Fruit fly (Drosophila melanogaster): ENCODE data around the gene puc.

DNA sequence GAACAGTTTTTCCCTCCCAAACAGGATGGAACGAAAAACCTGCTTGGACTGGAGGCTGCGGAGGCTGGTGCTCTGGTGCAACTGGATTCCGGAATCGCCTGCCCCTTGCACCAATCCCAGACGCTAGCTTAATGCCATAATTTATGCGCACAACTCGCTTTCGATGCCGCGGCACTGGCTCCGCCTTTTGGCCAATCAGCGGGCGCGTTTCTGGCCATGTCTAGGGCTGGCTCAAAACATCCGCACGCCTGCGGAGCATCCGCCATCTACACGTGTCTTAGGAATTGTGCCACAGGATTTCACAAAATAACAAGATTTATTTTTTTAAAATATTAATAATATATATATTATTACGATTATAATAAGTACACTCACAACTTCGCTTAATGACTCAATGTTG is 29.4 kb downstream of the puc start:
- TF ChIP-seq CG33017 (tag; optimal IDR thresholded peaks at IDR 0.05), result no peak
- TF ChIP-seq kay (GFP tag; ENCODE audit: borderline replicate concordance), result no peak
- TF ChIP-seq bab1 (GFP tag; optimal IDR thresholded peaks at IDR 0.05), result no peak
- no peak for TF ChIP-seq Clk (GFP tag; optimal IDR thresholded peaks at IDR 0.05)
- TF ChIP-seq CG7045 (GFP tag; optimal IDR thresholded peaks at IDR 0.05), result no peak
- TF ChIP-seq pad (GFP tag; optimal IDR thresholded peaks at IDR 0.05), result no peak
- TF ChIP-seq CG12768 (GFP tag; optimal IDR thresholded peaks at IDR 0.05), result no peak
- TF ChIP-seq CG7101 (tag; optimal IDR thresholded peaks at IDR 0.05), result no peak
- no peak for TF ChIP-seq CG1620 (GFP tag; optimal IDR thresholded peaks at IDR 0.05)
- TF ChIP-seq toe (GFP tag; optimal IDR thresholded peaks at IDR 0.05), result no peak
- TF ChIP-seq cic (GFP tag; optimal IDR thresholded peaks at IDR 0.05), result no peak
- no peak for TF ChIP-seq Crg-1 (GFP tag; optimal IDR thresholded peaks at IDR 0.05)
- no peak for TF ChIP-seq ovo (GFP tag; optimal IDR thresholded peaks at IDR 0.05)
- no peak for TF ChIP-seq CG5204 (GFP tag; optimal IDR thresholded peaks at IDR 0.05)
